Fruit fly (Drosophila melanogaster): ENCODE results near the gene CG1662.

CG1662 gene

dm6 chrX:13368149-13368548 is 19.2 kb upstream of the CG1662 start, which contains the start of gene dmrt11E (continued):
- peak; percentile 54 for TF ChIP-seq nerfin-1 (tag; optimal IDR thresholded peaks at IDR 0.05)
- peak; percentile 73 for TF ChIP-seq Blimp-1 (GFP tag; optimal IDR thresholded peaks at IDR 0.05)
- peak in 1 of 2 experiments; percentile 23 for TF ChIP-seq chif (GFP tag; optimal IDR thresholded peaks at IDR 0.05)
- TF ChIP-seq CG4424 (GFP tag; optimal IDR thresholded peaks at IDR 0.05): peak; percentile 50
- peak; percentile 82 for TF ChIP-seq CG10979 (tag; optimal IDR thresholded peaks at IDR 0.05)
- TF ChIP-seq pita (GFP tag; optimal IDR thresholded peaks at IDR 0.05): no peak
- TF ChIP-seq inv (GFP tag; IDR thresholded peaks at IDR 0.05; ENCODE audit: partially characterized antibody): no peak
- TF ChIP-seq Sin3A (optimal IDR thresholded peaks at IDR 0.05): no peak
- peak; percentile 64 for TF ChIP-seq CG6689 (GFP tag; IDR thresholded peaks at IDR 0.05)
- no peak for TF ChIP-seq Vsx1 (GFP tag; optimal IDR thresholded peaks at IDR 0.05)
- TF ChIP-seq CG8944 (GFP tag; optimal IDR thresholded peaks at IDR 0.05): no peak
- TF ChIP-seq CG11504 (tag; optimal IDR thresholded peaks at IDR 0.05): peak; percentile 68
- peak; percentile 68 for TF ChIP-seq CG2678 (tag; optimal IDR thresholded peaks at IDR 0.05)
- peak; percentile 55 for TF ChIP-seq CG15269 (tag; optimal IDR thresholded peaks at IDR 0.05)
- 0 out of 2 replicates have a peak, but pooled peaks have one; percentile 33 for TF ChIP-seq dati (GFP tag; IDR thresholded peaks at IDR 0.05)
- peak; percentile 69 for TF ChIP-seq CG17328 (GFP tag; IDR thresholded peaks at IDR 0.05)
- TF ChIP-seq CG13424 (tag; optimal IDR thresholded peaks at IDR 0.05): peak; percentile 75
- TF ChIP-seq CG3838 (GFP tag; optimal IDR thresholded peaks at IDR 0.05): no peak
- peak; percentile 56 for TF ChIP-seq CG1529 (GFP tag; optimal IDR thresholded peaks at IDR 0.05)
- TF ChIP-seq Ada2b (GFP tag; IDR thresholded peaks at IDR 0.05): peak; percentile 58
- TF ChIP-seq bsh (GFP tag; optimal IDR thresholded peaks at IDR 0.05): peak in 1 of 2 experiments; percentile 88
- TF ChIP-seq chm (GFP tag; IDR thresholded peaks at IDR 0.05): peak; percentile 49; the same call in 1 of the 2 replicates
- no peak for TF ChIP-seq CG10274 (GFP tag; optimal IDR thresholded peaks at IDR 0.05)
- peak; percentile 72 for TF ChIP-seq CoRest (tag; optimal IDR thresholded peaks at IDR 0.05)
- TF ChIP-seq CG12104 (GFP tag; optimal IDR thresholded peaks at IDR 0.05): peak; percentile 28
- no peak for TF ChIP-seq Meics (GFP tag; optimal IDR thresholded peaks at IDR 0.05)
- peak; percentile 33 for TF ChIP-seq CG10462 (GFP tag; optimal IDR thresholded peaks at IDR 0.05)
- TF ChIP-seq abd-A (tag; optimal IDR thresholded peaks at IDR 0.05): no peak
- peak; percentile 54 for TF ChIP-seq CG1024 (GFP tag; IDR thresholded peaks at IDR 0.05)
- TF ChIP-seq CTCF (GFP tag; optimal IDR thresholded peaks at IDR 0.05): no peak
- peak; percentile 98 for TF ChIP-seq dmrt11E (tag; optimal IDR thresholded peaks at IDR 0.05)
- peak; percentile 2 for TF ChIP-seq CG30431 (GFP tag; optimal IDR thresholded peaks at IDR 0.05)
- TF ChIP-seq E2f2 (GFP tag; IDR thresholded peaks at IDR 0.05): 0 out of 2 replicates have a peak, but pooled peaks have one; percentile 16
- TF ChIP-seq tio (GFP tag; optimal IDR thresholded peaks at IDR 0.05): peak; percentile 22
- 0 out of 3 replicates have a peak, but pooled peaks have one; percentile 16 for TF ChIP-seq z (GFP tag; IDR thresholded peaks at IDR 0.05)
- peak; percentile 20 for TF ChIP-seq CG18764 (GFP tag; optimal IDR thresholded peaks at IDR 0.05)
- TF ChIP-seq CG2875 (GFP tag; optimal IDR thresholded peaks at IDR 0.05): peak; percentile 58
- peak; percentile 70 for TF ChIP-seq gsb-n (tag; optimal IDR thresholded peaks at IDR 0.05)
- TF ChIP-seq Dip2 (GFP tag; IDR thresholded peaks at IDR 0.05): no peak
- TF ChIP-seq CG17359 (tag; optimal IDR thresholded peaks at IDR 0.05): peak; percentile 71
- TF ChIP-seq nerfin-2 (GFP tag; IDR thresholded peaks at IDR 0.05; ENCODE audit: partially characterized antibody): no peak
- TF ChIP-seq oc (tag; optimal IDR thresholded peaks at IDR 0.05): peak; percentile 62
- TF ChIP-seq CG2116 (GFP tag; optimal IDR thresholded peaks at IDR 0.05): no peak
- no peak for TF ChIP-seq sc (optimal IDR thresholded peaks at IDR 0.05)
- peak; percentile 48 for TF ChIP-seq sc (GFP tag; optimal IDR thresholded peaks at IDR 0.05)
- TF ChIP-seq sim (GFP tag; IDR thresholded peaks at IDR 0.05): 0 out of 2 replicates have a peak, but pooled peaks have one; percentile 51
- TF ChIP-seq stc (GFP tag; IDR thresholded peaks at IDR 0.05): peak; percentile 29; the same call in 1 of the 2 replicates
- peak; percentile 41 for TF ChIP-seq CG30403 (GFP tag; optimal IDR thresholded peaks at IDR 0.05)
- no peak for TF ChIP-seq scrt (GFP tag; optimal IDR thresholded peaks at IDR 0.05)
- peak; percentile 32; the same call in 2 of the 3 replicates for TF ChIP-seq CG34422 (GFP tag; IDR thresholded peaks at IDR 0.05)

Data from whole organism, embryonic.